Worm (Caenorhabditis elegans): ENCODE data around the gene B0334.13.
A peak's percentile ranks its signal among the peaks of the same experiment; 100 is the strongest.

B0334.13 gene

ce11 chrII:11459883-11460282 lies 28.2 kb upstream of the B0334.13 start:
- TF ChIP-seq him-1 (tag; optimal IDR thresholded peaks at IDR 0.05): no peak
- no peak for TF ChIP-seq W03F9.2 (tag; optimal IDR thresholded peaks at IDR 0.05)
- no peak for TF ChIP-seq dao-5 (tag; optimal IDR thresholded peaks at IDR 0.05)

ce11 chrII:11463899-11464298 lies 24.2 kb upstream of the B0334.13 start:
- TF ChIP-seq dao-5 (tag; optimal IDR thresholded peaks at IDR 0.05) (no peak), him-1 (tag; optimal IDR thresholded peaks at IDR 0.05) (no peak), W03F9.2 (tag; optimal IDR thresholded peaks at IDR 0.05) (no peak)

- peak; percentile 47 for TF ChIP-seq W03F9.2 (tag; optimal IDR thresholded peaks at IDR 0.05)
- TF ChIP-seq him-1 (tag; optimal IDR thresholded peaks at IDR 0.05): no peak
Measured at ce11 chrII:11464427-11464944, 23.6 kb upstream of the B0334.13 start, which contains the start of the genes aars-1 and rga-1. aars-1 (minus strand) TSS chrII:11464497. rga-1 (plus strand) TSS chrII:11464894.

DNA sequence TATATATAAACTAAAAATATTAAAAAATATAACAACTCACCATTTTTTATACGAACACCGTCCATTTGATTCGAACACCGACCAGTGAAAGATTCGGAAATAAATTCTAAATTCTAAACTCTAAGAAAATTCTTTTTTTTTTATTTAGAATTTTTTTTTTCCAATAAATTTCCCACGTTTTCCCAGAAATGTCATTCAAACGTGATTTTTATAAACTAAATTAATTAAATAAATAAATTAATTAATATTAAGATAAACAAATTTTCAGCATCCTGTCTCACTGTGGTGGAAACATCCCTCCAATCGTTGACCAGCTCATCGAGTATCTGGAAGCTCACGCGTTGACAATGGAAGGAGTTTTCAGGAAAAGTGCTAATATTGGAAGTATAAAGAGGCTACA lies 20.6 kb upstream of the B0334.13 start, which contains the start of gene klp-17:
TSS of gene klp-17 (minus strand) at position 101 of the 400 bp plus-strand sequence.
- TF ChIP-seq dao-5 (tag; optimal IDR thresholded peaks at IDR 0.05) (no peak), him-1 (tag; optimal IDR thresholded peaks at IDR 0.05) (no peak), W03F9.2 (tag; optimal IDR thresholded peaks at IDR 0.05) (no peak)

DNA sequence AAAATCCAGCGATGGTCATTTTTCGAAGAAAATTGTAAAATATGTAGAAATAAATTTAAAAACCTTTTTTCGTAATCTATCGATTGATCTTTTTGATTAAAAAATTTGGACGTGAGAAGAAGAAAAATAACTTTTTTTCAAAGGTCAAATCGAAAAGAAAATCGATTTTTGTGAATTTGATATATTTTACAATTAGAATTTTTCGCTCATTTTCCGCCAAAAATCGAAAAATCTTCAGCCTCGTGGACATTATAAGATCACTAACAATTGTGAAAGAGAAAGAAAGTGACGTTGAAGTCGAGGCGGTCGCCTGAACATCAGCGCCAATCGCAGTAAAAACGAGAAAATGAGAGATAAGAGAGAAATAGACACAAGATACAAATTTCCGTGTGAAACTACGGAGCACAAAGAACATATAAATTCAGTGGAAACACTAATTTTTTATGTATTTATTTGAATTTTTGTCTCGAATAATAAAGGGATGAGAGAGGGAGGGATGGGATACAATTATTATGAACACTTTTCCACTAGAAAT lies 18.5 kb upstream of the B0334.13 start, which contains the start of gene cisd-1:
TSS of gene cisd-1 (minus strand) at position 51 of the 535 bp plus-strand sequence.
- TF ChIP-seq dao-5 (tag; optimal IDR thresholded peaks at IDR 0.05): no peak

- TF ChIP-seq W03F9.2 (tag; optimal IDR thresholded peaks at IDR 0.05) (no peak), dao-5 (tag; optimal IDR thresholded peaks at IDR 0.05) (no peak), him-1 (tag; optimal IDR thresholded peaks at IDR 0.05) (no peak)
Measured at ce11 chrII:11471916-11472315, 16.2 kb upstream of the B0334.13 start, which contains the start of gene mfn-1. mfn-1 (minus strand) TSS chrII:11472016.

DNA sequence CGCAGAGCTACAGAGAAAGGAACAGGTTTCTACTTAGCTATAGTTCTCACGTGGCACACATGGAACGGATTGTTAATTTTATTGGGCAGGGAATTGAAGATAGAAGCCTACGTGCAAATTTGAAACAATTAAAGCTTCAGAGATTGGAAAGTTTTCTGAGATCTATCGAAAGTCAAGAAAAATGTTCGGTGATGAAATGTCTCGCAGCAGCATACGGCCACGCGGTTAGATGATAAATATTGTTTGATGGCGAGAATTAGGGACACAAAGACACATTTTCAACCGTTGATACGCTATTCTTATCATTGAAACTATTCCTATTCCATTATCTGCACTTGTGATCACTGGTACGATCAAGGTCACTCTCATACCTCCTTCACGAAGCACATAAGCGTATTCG lies 15.6 kb upstream of the B0334.13 start:
- no peak for TF ChIP-seq him-1 (tag; optimal IDR thresholded peaks at IDR 0.05)
- TF ChIP-seq dao-5 (tag; optimal IDR thresholded peaks at IDR 0.05): no peak
- TF ChIP-seq W03F9.2 (tag; optimal IDR thresholded peaks at IDR 0.05): no peak

ce11 chrII:11473525-11474181 lies 14.4 kb upstream of the B0334.13 start, which contains the start of the genes metl-1 and W02B12.11:
metl-1 (minus strand) TSS chrII:11473575.
W02B12.11 (plus strand) TSS chrII:11473861.
- TF ChIP-seq him-1 (tag; optimal IDR thresholded peaks at IDR 0.05) (peak; percentile 38), dao-5 (tag; optimal IDR thresholded peaks at IDR 0.05) (no peak), W03F9.2 (tag; optimal IDR thresholded peaks at IDR 0.05) (peak; percentile 85)

DNA sequence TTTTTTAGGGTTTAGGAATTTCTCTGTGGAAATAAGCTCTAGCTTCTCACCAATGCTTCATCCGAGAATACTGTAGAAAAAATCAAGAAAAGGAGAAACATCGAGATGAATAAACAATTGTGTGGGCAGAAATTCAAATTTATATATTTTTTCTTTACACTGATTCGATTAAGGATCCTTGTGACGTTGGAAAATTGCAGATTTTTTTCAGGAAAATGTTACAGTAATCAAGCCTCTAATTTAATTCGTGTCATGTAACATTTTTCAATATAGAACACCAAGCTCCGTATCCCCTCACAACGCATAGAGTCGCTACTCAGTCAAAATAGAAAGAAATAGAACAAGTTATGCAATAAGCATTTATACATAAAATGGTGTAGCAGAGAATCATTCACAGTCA lies 11.7 kb upstream of the B0334.13 start, which contains the start of gene W02B12.16:
TSS of gene W02B12.16 (minus strand) at position 101 of the 400 bp plus-strand sequence.
- TF ChIP-seq him-1 (tag; optimal IDR thresholded peaks at IDR 0.05) (no peak), W03F9.2 (tag; optimal IDR thresholded peaks at IDR 0.05) (no peak), dao-5 (tag; optimal IDR thresholded peaks at IDR 0.05) (no peak)

DNA sequence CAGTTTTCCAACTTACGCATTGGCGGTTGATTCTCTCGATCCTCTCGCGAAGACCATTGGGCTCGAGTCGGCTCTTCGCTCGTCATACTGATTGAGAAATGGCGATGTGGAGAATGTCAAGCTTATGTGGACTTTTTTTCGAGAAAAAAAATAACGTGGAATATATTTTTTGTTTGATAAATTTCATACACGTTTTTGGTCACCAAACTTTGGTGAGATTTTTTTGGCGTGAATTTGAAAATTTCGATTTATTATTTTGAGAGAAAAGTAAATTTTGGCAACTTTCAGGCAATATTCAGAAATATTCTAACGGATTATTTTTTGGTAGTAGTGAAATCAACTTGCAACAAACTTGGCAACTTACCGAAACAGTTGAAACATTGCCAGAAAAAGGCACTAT lies 9.0 kb upstream of the B0334.13 start, which contains the start of gene W02B12.12:
TSS of gene W02B12.12 (minus strand) at position 101 of the 400 bp plus-strand sequence.
- no peak for TF ChIP-seq W03F9.2 (tag; optimal IDR thresholded peaks at IDR 0.05)
- no peak for TF ChIP-seq him-1 (tag; optimal IDR thresholded peaks at IDR 0.05)
- no peak for TF ChIP-seq dao-5 (tag; optimal IDR thresholded peaks at IDR 0.05)

DNA sequence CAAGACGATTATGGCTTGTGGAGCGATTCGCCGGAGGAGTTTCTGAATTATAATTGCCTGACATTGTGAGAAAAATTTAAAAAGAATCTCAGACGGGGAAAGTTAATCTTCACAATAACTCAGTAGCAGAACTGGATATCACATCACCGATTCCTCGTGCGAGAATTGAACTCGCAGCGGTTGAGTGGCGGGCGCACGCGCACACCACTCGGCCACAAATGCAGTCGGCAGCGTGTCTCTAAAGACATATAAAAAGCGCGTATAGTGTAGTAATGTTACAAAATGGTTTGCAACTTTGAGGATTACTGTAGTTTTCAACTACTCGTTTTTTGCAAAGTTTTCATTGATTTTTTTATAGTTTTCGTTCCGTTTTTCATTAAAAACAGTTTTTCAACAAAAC lies 3.5 kb upstream of the B0334.13 start:
- TF ChIP-seq dao-5 (tag; optimal IDR thresholded peaks at IDR 0.05) (peak; percentile 85), him-1 (tag; optimal IDR thresholded peaks at IDR 0.05) (peak; percentile 60), W03F9.2 (tag; optimal IDR thresholded peaks at IDR 0.05) (peak; percentile 84)

ce11 chrII:11485200-11485599 lies 2.9 kb upstream of the B0334.13 start, which contains the start of gene twk-5:
twk-5 (minus strand) TSS chrII:11485300.
- TF ChIP-seq W03F9.2 (tag; optimal IDR thresholded peaks at IDR 0.05): no peak
- no peak for TF ChIP-seq dao-5 (tag; optimal IDR thresholded peaks at IDR 0.05)
- no peak for TF ChIP-seq him-1 (tag; optimal IDR thresholded peaks at IDR 0.05)

DNA sequence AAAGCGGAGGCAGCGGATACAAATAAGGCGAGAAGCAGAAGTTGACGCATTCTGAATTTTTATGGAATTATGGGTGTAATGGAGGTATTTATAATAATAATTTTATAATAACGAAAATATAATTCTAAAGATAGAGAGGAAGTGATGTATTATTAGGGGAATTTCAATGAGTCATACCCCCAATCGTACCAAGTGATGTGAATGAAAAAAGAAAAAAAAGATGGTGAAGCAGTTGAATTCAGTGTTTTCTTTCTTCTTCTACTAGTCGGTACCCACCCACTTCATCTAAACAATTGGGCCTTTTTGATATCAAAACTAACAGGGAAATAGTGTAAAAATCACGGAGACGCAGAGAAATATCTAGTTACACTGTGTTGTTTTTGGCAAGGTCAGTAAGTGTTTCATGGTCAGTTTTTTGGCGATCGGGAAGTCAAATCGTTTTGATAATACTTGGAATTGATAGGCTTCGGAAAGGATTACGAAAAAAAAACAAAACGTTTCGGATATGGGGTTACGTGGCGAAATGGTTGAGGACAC lies 1.3 kb upstream of the B0334.13 start, which contains the start of gene ttr-18:
TSS of gene ttr-18 (minus strand) at position 51 of the 537 bp plus-strand sequence.
- TF ChIP-seq him-1 (tag; optimal IDR thresholded peaks at IDR 0.05): no peak
- TF ChIP-seq dao-5 (tag; optimal IDR thresholded peaks at IDR 0.05): no peak
- no peak for TF ChIP-seq W03F9.2 (tag; optimal IDR thresholded peaks at IDR 0.05)

DNA sequence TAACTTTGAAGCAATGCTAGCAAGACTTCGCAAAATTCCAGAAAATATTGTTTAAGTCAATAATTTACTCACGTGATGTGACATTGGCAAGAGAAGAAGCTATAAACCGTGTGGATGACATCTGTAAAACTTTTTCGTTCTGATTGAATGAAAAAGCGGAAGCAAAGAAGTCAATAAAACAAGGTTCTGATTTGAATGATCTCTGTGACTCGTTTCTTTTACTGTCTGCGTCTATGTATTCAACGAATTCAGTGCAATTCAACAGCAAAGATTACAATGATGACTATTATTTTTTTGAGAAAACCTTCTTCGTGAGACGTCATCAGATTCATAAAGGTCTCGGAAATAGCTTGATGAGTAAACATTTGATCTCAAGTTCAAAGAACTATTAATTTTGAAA lies 4.7 kb downstream of the B0334.13 start, which contains the start of gene hacl-1:
TSS of gene hacl-1 (minus strand) at position 121 of the 400 bp plus-strand sequence.
- TF ChIP-seq W03F9.2 (tag; optimal IDR thresholded peaks at IDR 0.05): no peak
- TF ChIP-seq him-1 (tag; optimal IDR thresholded peaks at IDR 0.05): no peak
- no peak for TF ChIP-seq dao-5 (tag; optimal IDR thresholded peaks at IDR 0.05)

All from whole organism, L4/young adult.